Worm (Caenorhabditis elegans) whole organism, late embryonic: ENCODE measurements around the gene rpl-37.

ENCODE experiments used
- ceh-18 ChIP-seq: sonication (generic microtip); optimal IDR thresholded peaks from 2 replicates; lab custom pipeline; 2016; ENCODE audit warnings: missing genetic modification characterization, missing compliant biosample characterization
- elt-2 ChIP-seq: sonication (generic microtip); optimal IDR thresholded peaks from 2 replicates; lab custom pipeline; 2016; ENCODE audit warnings: missing genetic modification reagents, missing genetic modification characterization, missing compliant biosample characterization
- fkh-10 ChIP-seq: fragments of 150-350 bp; optimal IDR thresholded peaks from 2 replicates; lab custom pipeline; 2014; ENCODE audit warnings: missing biosample characterization, missing genetic modification reagents, missing genetic modification characterization
- hlh-8 ChIP-seq: sonication (generic microtip); optimal IDR thresholded peaks from 2 replicates; lab custom pipeline; 2016; ENCODE audit warnings: missing genotype, missing genetic modification characterization, missing compliant biosample characterization
- madf-2 ChIP-seq: sonication (generic microtip); optimal IDR thresholded peaks from 2 replicates; lab custom pipeline; 2017; ENCODE audit warnings: missing genetic modification characterization, missing compliant biosample characterization
- ttx-3 ChIP-seq: sonication (generic microtip); optimal IDR thresholded peaks from 2 replicates; lab custom pipeline; 2016; ENCODE audit warnings: missing genetic modification reagents, missing genetic modification characterization, missing compliant biosample characterization

- no peak for TF ChIP-seq hlh-8 (tag; lab: Kevin White, UChicago)
- TF ChIP-seq fkh-10 (GFP tag; lab: Kevin White, UChicago): no peak
- no peak for TF ChIP-seq ttx-3
- no peak for TF ChIP-seq madf-2 (tag; lab: Kevin White, UChicago)
- TF ChIP-seq ceh-18 (tag; lab: Kevin White, UChicago): no peak
- TF ChIP-seq elt-2 (tag; lab: Kevin White, UChicago): no peak
Measured at ce11 chrIII:3548017-3548416, 19.6 kb downstream of the rpl-37 start, which contains the start of gene C54C6.11.
